Worm (Caenorhabditis elegans): ENCODE data around the gene C10A4.13.

The C10A4.13 gene

DNA sequence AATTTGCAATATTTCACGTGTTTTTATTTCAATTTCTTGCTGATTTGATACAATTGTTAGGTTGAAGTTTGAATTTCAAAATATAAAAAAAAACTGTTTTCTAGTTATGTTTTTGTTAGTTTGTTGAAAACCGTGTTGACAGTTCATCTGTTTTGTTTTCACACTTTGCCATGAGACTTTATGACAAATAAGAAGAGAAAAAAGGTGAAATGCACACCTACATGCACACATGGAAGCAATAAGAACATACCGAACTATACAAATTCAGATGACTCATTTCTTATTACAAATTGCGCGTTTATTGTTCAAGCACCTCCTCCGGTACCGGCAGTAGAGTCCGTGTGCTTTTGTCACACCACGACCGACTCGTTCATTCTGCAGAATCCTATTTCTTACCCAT lies 22.7 kb upstream of the C10A4.13 start, which contains the start of gene C10A4.9:
TSS of gene C10A4.9 (plus strand) at position 301 of the 400 bp plus-strand sequence.
- no peak for TF ChIP-seq drap-1 (GFP tag; optimal IDR thresholded peaks at IDR 0.05)
- no peak for TF ChIP-seq M03D4.4 (tag; optimal IDR thresholded peaks at IDR 0.05)
- TF ChIP-seq mls-2 (tag; optimal IDR thresholded peaks at IDR 0.05) = no peak
- TF ChIP-seq unc-62 (GFP tag; optimal IDR thresholded peaks at IDR 0.05) = no peak
- no peak for TF ChIP-seq nhr-237 (tag; optimal IDR thresholded peaks at IDR 0.05)
- TF ChIP-seq unc-39 (tag; optimal IDR thresholded peaks at IDR 0.05) = no peak
- TF ChIP-seq snpc-4 (tag; optimal IDR thresholded peaks at IDR 0.05) = no peak
- TF ChIP-seq elt-3 (tag; optimal IDR thresholded peaks at IDR 0.05) = no peak
- TF ChIP-seq mab-5 (tag; optimal IDR thresholded peaks at IDR 0.05) = no peak

ce11 chrX:7416082-7416481 lies 18.2 kb upstream of the C10A4.13 start, which contains the start of gene C10A4.1:
TSS of gene C10A4.1 (plus strand) at chrX:7416382.
- no peak for TF ChIP-seq ceh-43 (GFP tag; optimal IDR thresholded peaks at IDR 0.05)
- no peak for TF ChIP-seq tbx-8 (GFP tag; optimal IDR thresholded peaks at IDR 0.05)
- no peak for TF ChIP-seq pha-4 (tag; optimal IDR thresholded peaks at IDR 0.05)
- TF ChIP-seq lin-13 (tag; optimal IDR thresholded peaks at IDR 0.05) = no peak
- no peak for TF ChIP-seq flh-1 (GFP tag; optimal IDR thresholded peaks at IDR 0.05)
- no peak for TF ChIP-seq mls-2 (tag; optimal IDR thresholded peaks at IDR 0.05)
- no peak for TF ChIP-seq zip-8 (tag; optimal IDR thresholded peaks at IDR 0.05)

- TF ChIP-seq unc-120 (tag; optimal IDR thresholded peaks at IDR 0.05; ENCODE audit: poor library complexity, severe bottlenecking) = no peak
- TF ChIP-seq bed-3 (GFP tag; optimal IDR thresholded peaks at IDR 0.05) = no peak
- no peak for TF ChIP-seq unc-39 (tag; optimal IDR thresholded peaks at IDR 0.05)
- no peak for TF ChIP-seq elt-1 (tag; optimal IDR thresholded peaks at IDR 0.05; ENCODE audit: borderline replicate concordance, insufficient read depth)
These were observed 17.6 kb upstream of the C10A4.13 start, which contains the start of gene C10A4.7 for ce11 chrX:7415420-7415819. TSS of gene C10A4.7 (minus strand) at chrX:7415520.

- no peak for TF ChIP-seq sptf-1 (tag; optimal IDR thresholded peaks at IDR 0.05)
- no peak for TF ChIP-seq nhr-2 (tag; optimal IDR thresholded peaks at IDR 0.05)
- no peak for TF ChIP-seq sem-2 (GFP tag; optimal IDR thresholded peaks at IDR 0.05)
- no peak for TF ChIP-seq mls-2 (tag; optimal IDR thresholded peaks at IDR 0.05)
- no peak for TF ChIP-seq ces-1 (GFP tag; optimal IDR thresholded peaks at IDR 0.05)
- no peak for TF ChIP-seq snpc-4 (tag; optimal IDR thresholded peaks at IDR 0.05)
- TF ChIP-seq elt-1 (tag; optimal IDR thresholded peaks at IDR 0.05; ENCODE audit: borderline replicate concordance, insufficient read depth) = no peak
These were observed 12.1 kb upstream of the C10A4.13 start, which contains the start of gene C10A4.2 for ce11 chrX:7409935-7410334. TSS of gene C10A4.2 (plus strand) at chrX:7410235.

DNA sequence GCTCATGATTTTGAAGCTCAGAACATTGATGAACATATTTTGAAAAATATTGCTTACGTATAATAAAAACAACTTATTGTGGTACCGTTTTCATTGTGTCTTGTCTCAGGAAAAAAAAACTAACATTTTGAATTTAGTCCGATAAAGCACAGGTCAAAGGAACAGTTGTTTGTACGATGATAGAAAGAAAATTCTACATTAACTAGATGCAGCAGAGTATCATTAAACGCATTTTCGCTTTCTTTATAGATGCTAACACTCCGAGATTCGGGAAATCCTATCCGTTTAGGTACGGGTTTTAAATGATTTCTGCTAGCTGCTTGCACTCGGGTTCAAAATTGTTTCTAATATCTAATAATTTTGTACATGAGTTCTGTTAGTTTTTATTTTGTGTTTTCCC lies 11.2 kb upstream of the C10A4.13 start:
- TF ChIP-seq cnd-1 (tag; optimal IDR thresholded peaks at IDR 0.05) (no peak), sem-2 (GFP tag; optimal IDR thresholded peaks at IDR 0.05) (no peak), mab-5 (tag; optimal IDR thresholded peaks at IDR 0.05) (no peak), snpc-4 (tag; optimal IDR thresholded peaks at IDR 0.05) (no peak), unc-120 (tag; optimal IDR thresholded peaks at IDR 0.05; ENCODE audit: poor library complexity, severe bottlenecking) (no peak), lsy-2 (tag; optimal IDR thresholded peaks at IDR 0.05) (no peak), mls-2 (tag; optimal IDR thresholded peaks at IDR 0.05) (no peak), ceh-39 (tag; optimal IDR thresholded peaks at IDR 0.05) (no peak), ham-2 (GFP tag; optimal IDR thresholded peaks at IDR 0.05) (no peak), flh-1 (GFP tag; optimal IDR thresholded peaks at IDR 0.05) (no peak), nhr-2 (tag; optimal IDR thresholded peaks at IDR 0.05) (no peak), nhr-28 (tag; optimal IDR thresholded peaks at IDR 0.05) (no peak), ceh-83 (GFP tag; optimal IDR thresholded peaks at IDR 0.05) (no peak), nhr-12 (tag; optimal IDR thresholded peaks at IDR 0.05) (no peak), unc-39 (tag; optimal IDR thresholded peaks at IDR 0.05) (no peak), mep-1 (tag; optimal IDR thresholded peaks at IDR 0.05) (no peak), lin-13 (tag; optimal IDR thresholded peaks at IDR 0.05) (no peak), M03D4.4 (tag; optimal IDR thresholded peaks at IDR 0.05) (no peak)

DNA sequence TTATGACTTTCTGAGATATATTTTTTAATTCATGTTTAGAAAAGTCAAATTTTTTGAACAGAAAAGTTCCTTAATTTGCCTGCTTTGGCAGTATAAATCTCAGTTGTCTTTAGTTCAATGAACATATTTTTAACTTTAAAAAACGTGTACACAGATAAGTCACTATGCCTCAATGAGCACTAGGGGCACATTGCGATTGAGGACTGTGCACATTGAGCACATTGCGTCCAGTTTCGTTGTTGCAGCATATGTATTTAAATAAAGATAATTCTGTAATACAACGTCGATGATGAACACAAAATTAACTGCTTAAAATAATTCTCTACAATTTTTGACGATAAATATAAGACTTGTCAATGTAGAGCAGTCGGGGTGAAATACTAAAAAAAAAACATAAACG lies 9.9 kb upstream of the C10A4.13 start:
- TF ChIP-seq nhr-76 (tag; optimal IDR thresholded peaks at IDR 0.05) (no peak), ceh-83 (GFP tag; optimal IDR thresholded peaks at IDR 0.05) (no peak), flh-1 (GFP tag; optimal IDR thresholded peaks at IDR 0.05) (no peak), mab-5 (tag; optimal IDR thresholded peaks at IDR 0.05) (no peak), lsy-2 (tag; optimal IDR thresholded peaks at IDR 0.05) (no peak), mls-2 (tag; optimal IDR thresholded peaks at IDR 0.05) (no peak), drap-1 (GFP tag; optimal IDR thresholded peaks at IDR 0.05) (no peak), elt-3 (tag; optimal IDR thresholded peaks at IDR 0.05) (no peak), sem-2 (GFP tag; optimal IDR thresholded peaks at IDR 0.05) (no peak), lin-13 (tag; optimal IDR thresholded peaks at IDR 0.05) (no peak), pha-4 (tag; optimal IDR thresholded peaks at IDR 0.05) (no peak), nhr-12 (tag; optimal IDR thresholded peaks at IDR 0.05) (no peak), ceh-43 (GFP tag; optimal IDR thresholded peaks at IDR 0.05) (no peak), unc-120 (tag; optimal IDR thresholded peaks at IDR 0.05; ENCODE audit: poor library complexity, severe bottlenecking) (no peak), ztf-11 (tag; optimal IDR thresholded peaks at IDR 0.05) (no peak), M03D4.4 (tag; optimal IDR thresholded peaks at IDR 0.05) (no peak), tbx-8 (GFP tag; optimal IDR thresholded peaks at IDR 0.05) (no peak), nhr-237 (tag; optimal IDR thresholded peaks at IDR 0.05) (no peak), mep-1 (tag; optimal IDR thresholded peaks at IDR 0.05) (no peak)

Data from whole organism, mixed stage, embryonic.